Worm (Caenorhabditis elegans): ENCODE results near the gene F27B10.1.

The F27B10.1 gene

DNA sequence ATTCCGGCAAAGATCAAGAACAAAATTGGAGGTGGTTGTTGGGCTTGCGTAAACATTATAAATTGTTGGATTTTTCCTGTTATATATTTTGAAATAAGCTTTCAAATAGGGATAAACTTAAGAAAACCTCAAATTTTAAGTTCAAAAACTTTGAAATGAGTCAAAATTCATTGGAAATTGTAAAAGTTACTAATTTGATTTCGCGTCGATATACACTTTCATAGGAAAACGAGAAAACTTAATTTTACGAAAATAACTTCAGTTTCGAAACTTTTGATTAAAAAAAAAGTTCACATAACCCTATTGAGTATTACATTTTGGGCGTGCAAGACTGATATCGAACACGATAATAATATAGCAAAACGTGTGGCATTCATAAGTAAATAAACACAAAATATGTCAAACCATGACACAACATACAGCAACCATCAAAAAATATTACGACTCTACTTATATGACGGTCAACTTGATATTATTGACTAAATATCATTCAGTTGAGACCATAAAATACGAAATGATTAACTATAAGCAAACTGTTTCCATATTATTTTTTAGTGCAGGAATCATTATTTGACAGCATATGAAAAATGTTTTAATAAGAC, 23.8 kb downstream of the F27B10.1 start:
- TF ChIP-seq W03F9.2 (tag; optimal IDR thresholded peaks at IDR 0.05) (no peak), him-1 (tag; optimal IDR thresholded peaks at IDR 0.05) (no peak), dao-5 (tag; optimal IDR thresholded peaks at IDR 0.05) (no peak)

DNA sequence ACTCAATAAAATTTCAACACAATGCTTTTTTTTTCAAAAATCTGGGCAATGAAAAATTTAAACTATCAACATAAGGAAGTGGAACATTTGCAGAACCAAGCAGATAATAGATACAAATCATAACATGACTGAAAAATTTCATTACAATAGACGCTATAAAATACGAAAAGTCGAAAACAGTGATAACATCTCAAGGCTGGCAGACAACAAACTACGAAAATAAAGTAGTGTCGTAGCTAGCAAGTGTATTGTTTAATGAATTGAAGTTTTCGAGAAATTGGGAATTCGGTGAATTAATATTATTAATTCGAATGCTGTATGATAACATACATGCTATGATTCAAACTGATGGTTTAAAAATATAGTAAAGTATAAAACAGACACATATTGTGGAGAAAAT, 24.4 kb downstream of the F27B10.1 start:
- TF ChIP-seq him-1 (tag; optimal IDR thresholded peaks at IDR 0.05) (no peak), dao-5 (tag; optimal IDR thresholded peaks at IDR 0.05) (no peak), W03F9.2 (tag; optimal IDR thresholded peaks at IDR 0.05) (no peak)

DNA sequence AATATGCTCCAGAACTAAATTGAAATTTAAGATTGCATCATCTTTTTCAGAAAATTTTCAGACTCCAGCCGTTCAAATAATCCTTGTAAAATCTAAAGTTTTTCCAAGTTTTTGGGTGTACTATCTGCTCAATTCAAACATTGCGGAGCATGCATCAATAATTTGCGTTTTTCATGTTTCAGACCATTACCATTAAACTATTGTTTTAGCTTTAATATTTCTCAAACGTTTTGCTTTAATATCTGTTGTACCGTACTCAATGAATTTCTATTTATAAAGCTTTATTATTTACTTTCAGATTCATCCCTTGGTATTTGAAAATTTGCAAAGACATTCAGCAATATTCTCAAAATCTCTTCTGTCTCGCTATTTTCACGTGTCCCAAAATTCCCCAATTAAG, 30.8 kb downstream of the F27B10.1 start, which contains the start of gene odr-2:
Gene odr-2 (plus strand): TSS at position 301 of the 400 bp plus-strand sequence.
- no peak for TF ChIP-seq dao-5 (tag; optimal IDR thresholded peaks at IDR 0.05)
- no peak for TF ChIP-seq W03F9.2 (tag; optimal IDR thresholded peaks at IDR 0.05)
- TF ChIP-seq him-1 (tag; optimal IDR thresholded peaks at IDR 0.05) = no peak

DNA sequence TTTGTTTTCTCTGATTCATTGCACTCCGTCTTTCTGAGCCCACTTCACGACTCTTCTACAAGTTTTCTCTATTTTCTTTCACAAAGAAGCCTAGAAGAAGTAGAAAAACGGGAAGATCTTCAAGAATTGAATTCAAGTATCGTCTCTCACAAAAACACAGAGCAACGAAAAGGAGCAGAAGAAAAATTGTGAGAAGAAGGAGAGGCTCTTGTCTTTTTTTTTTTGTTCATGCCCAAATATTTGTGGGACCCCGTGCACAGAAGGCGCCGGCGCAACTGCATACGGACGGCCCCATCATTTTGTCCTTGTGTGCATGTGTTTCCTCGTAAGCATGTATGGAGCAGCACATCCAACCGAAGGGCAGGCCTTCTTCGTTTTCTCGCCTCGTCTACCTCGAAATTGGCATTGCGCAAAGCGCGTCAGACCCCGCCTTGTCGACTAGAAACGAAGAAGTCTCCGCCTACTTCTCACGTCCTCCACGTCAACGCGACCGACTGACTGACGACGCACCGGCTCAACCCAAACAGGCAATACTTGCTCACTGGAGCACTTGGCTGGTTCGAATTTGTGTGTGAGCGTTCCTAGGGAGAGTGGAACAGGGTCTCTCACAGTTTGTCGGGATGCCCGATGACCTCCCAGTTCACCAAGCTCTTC, 34.2 kb downstream of the F27B10.1 start:
- TF ChIP-seq him-1 (tag; optimal IDR thresholded peaks at IDR 0.05) (peak; percentile 17), W03F9.2 (tag; optimal IDR thresholded peaks at IDR 0.05) (no peak)

DNA sequence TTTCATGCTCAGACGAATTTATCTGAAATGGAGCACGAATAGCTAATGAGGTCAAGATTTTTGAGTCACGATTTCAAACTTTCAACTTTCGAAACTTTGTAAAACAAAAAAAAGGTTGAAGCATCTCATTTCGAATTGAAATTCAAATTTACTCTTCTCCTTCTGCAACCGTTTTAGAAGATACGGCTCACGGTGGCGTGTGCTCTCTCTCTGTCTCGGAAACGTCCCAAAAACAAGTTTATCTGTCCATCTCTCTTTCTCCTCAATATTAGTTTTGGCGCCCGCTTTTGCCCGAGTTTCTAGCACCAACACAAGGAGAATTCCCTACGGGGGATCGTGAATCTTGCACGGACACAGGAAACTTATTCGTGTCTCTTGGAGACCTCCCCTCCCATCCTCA, 38.0 kb downstream of the F27B10.1 start:
- TF ChIP-seq dao-5 (tag; optimal IDR thresholded peaks at IDR 0.05) = no peak
- no peak for TF ChIP-seq him-1 (tag; optimal IDR thresholded peaks at IDR 0.05)
- TF ChIP-seq W03F9.2 (tag; optimal IDR thresholded peaks at IDR 0.05) = no peak

DNA sequence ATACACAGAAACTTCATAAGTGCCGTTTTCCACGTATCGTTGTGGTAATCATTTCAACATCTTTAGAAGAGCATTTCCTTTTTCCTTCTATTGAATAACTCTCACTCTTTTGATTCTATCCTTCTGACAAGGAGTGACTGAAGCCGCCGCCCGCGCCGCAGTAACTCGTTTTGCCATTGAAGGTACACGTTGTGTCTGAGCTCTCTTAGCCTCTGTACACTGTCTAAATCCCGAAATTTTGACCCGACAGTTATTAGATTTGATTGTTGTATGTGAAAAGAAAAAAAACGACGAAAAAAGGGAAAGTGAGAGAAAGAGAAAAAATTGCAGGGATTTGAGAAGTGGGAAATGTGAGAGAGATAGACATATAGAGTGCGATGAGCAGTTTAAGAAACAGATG, 38.9 kb downstream of the F27B10.1 start:
- TF ChIP-seq dao-5 (tag; optimal IDR thresholded peaks at IDR 0.05) (no peak), W03F9.2 (tag; optimal IDR thresholded peaks at IDR 0.05) (no peak), him-1 (tag; optimal IDR thresholded peaks at IDR 0.05) (no peak)

DNA sequence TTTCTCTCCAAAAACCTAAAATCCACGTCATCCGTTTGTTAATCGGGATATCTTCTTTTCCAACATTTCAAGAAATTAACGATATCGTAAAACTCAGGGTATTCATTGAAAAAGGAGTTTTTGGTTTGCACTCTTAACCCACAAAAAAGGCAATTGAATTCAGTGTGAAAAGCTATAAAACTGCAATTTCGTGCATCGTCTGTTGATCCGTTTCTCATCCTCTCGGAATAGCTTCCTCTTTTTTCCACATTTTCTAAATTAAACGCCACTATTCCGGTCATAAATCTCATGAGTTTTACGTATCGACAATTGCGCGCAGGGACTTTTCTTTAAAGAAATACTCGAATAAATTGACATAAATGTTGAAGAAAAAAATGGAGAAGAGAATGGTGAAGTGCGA, 39.8 kb downstream of the F27B10.1 start:
- no peak for TF ChIP-seq him-1 (tag; optimal IDR thresholded peaks at IDR 0.05)
- TF ChIP-seq W03F9.2 (tag; optimal IDR thresholded peaks at IDR 0.05) = no peak
- TF ChIP-seq dao-5 (tag; optimal IDR thresholded peaks at IDR 0.05) = no peak

DNA sequence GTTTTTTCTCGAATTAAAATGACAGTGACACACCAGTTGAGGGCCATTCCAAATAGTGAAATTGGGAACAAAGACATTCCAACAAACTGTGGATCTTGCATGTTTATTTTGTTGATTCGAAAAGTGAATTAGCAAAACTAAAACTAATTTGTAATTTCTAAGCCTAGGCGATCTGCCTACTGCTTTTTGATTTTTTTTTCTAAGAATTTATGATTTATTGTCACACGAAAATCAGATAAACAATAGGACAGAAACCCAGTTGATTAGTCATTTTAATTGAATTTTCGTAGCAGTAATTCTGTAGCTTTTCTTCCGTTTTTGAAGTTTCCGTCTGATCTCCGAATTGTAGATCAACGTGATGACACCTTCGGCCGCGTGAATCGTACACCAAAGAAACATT, 46.4 kb downstream of the F27B10.1 start, which contains the start of gene srx-33:
Gene srx-33 (minus strand): TSS at position 101 of the 400 bp plus-strand sequence.
- no peak for TF ChIP-seq W03F9.2 (tag; optimal IDR thresholded peaks at IDR 0.05)
- no peak for TF ChIP-seq dao-5 (tag; optimal IDR thresholded peaks at IDR 0.05)
- TF ChIP-seq him-1 (tag; optimal IDR thresholded peaks at IDR 0.05) = no peak

DNA sequence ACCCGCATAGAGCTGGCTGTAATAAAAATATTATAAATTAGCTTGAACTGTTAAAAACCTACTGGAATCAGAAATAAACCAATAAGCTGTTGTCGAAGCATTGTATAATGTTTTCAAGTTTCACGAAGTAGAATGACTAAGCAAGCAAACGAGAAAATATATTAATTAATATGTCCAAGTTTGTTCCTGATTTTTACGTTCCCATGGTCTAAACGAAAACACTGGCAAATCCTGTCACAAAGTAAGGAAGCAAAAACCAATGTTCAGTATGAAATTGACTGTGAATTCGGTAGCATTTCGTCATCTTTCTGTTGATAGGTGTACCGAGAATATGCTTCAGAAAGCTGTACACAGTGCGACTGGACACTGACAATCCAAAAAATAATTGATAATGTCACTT, 47.8 kb downstream of the F27B10.1 start, which contains the start of gene srx-34:
Gene srx-34 (minus strand): TSS at position 101 of the 400 bp plus-strand sequence.
- TF ChIP-seq W03F9.2 (tag; optimal IDR thresholded peaks at IDR 0.05) (no peak), dao-5 (tag; optimal IDR thresholded peaks at IDR 0.05) (no peak), him-1 (tag; optimal IDR thresholded peaks at IDR 0.05) (no peak)

DNA sequence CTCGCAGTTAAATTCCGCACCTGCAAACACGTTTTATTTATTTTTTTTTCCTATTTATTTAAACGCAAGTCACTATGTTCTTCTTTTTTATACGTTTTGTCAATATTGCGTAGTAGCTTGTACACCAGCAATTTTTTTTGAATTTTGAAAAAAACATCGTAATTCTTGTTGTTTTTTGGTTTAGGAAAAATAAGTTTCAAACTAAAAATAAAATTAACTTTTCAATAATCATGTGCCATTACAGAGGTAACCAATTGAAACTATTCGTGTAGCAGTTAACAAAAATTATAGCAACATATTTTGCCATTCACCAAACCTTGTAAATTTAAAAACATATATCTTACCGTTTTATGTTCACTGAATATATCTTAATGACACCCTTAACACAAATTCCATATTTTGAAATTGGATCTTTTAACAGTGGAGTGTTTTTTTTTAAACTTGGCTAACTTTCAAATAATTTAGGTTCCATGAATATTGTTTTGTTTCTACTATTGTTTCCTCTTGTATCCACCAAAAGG, 50.8 kb downstream of the F27B10.1 start, which contains the start of gene lmd-5:
Gene lmd-5 (plus strand): TSS at position 471 of the 521 bp plus-strand sequence.
- TF ChIP-seq dao-5 (tag; optimal IDR thresholded peaks at IDR 0.05) = no peak
- no peak for TF ChIP-seq him-1 (tag; optimal IDR thresholded peaks at IDR 0.05)
- no peak for TF ChIP-seq W03F9.2 (tag; optimal IDR thresholded peaks at IDR 0.05)

DNA sequence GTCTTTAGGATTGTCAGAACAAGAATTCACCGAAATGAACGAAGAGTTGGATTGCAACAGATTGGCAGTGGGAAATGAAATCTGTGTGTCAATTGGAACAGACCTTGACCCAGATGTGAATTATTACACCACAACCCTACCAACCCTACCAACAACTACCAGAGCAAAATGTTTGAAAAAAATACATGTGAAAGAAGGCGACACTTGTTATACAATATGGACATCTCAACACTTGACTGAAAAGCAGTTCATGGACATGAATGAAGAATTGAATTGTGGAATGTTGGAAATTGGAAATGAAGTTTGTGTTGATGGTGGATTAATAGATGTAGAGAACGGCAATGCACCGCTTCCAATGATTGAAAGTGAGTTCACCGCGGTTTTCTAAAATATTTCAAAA, 51.6 kb downstream of the F27B10.1 start:
- TF ChIP-seq him-1 (tag; optimal IDR thresholded peaks at IDR 0.05) = no peak
- no peak for TF ChIP-seq dao-5 (tag; optimal IDR thresholded peaks at IDR 0.05)
- TF ChIP-seq W03F9.2 (tag; optimal IDR thresholded peaks at IDR 0.05) = no peak
